Fruit fly (Drosophila melanogaster): ENCODE data around the gene CG15638.

The CG15638 gene

dm6 chr2L:13529675-13530074 is 5.9 kb downstream of the CG15638 start, which contains the start of gene CG33642:
CG33642 (plus strand) TSS chr2L:13529975.
- TF ChIP-seq usp (GFP tag; optimal IDR thresholded peaks at IDR 0.05) (no peak), br (GFP tag; optimal IDR thresholded peaks at IDR 0.05) (no peak), Dfd (GFP tag; optimal IDR thresholded peaks at IDR 0.05) (no peak), Hr78 (GFP tag; optimal IDR thresholded peaks at IDR 0.05) (no peak), Dif (GFP tag; optimal IDR thresholded peaks at IDR 0.05; ENCODE audit: partially characterized antibody) (no peak), h (GFP tag; optimal IDR thresholded peaks at IDR 0.05) (no peak), dsf (GFP tag; optimal IDR thresholded peaks at IDR 0.05; ENCODE audit: borderline replicate concordance) (no peak), rgr (GFP tag; optimal IDR thresholded peaks at IDR 0.05) (no peak), ey (GFP tag; optimal IDR thresholded peaks at IDR 0.05) (no peak), Jra (GFP tag; optimal IDR thresholded peaks at IDR 0.05) (no peak), Abd-B (GFP tag; optimal IDR thresholded peaks at IDR 0.05) (no peak), Vsx2 (GFP tag; optimal IDR thresholded peaks at IDR 0.05; ENCODE audit: partially characterized antibody) (no peak), dmrt93B (GFP tag; optimal IDR thresholded peaks at IDR 0.05) (no peak), CG32264 (GFP tag; optimal IDR thresholded peaks at IDR 0.05) (no peak), N (GFP tag; optimal IDR thresholded peaks at IDR 0.05) (no peak), psq (GFP tag; optimal IDR thresholded peaks at IDR 0.05) (no peak), OdsH (GFP tag; optimal IDR thresholded peaks at IDR 0.05) (no peak), tai (GFP tag; optimal IDR thresholded peaks at IDR 0.05) (no peak)

DNA sequence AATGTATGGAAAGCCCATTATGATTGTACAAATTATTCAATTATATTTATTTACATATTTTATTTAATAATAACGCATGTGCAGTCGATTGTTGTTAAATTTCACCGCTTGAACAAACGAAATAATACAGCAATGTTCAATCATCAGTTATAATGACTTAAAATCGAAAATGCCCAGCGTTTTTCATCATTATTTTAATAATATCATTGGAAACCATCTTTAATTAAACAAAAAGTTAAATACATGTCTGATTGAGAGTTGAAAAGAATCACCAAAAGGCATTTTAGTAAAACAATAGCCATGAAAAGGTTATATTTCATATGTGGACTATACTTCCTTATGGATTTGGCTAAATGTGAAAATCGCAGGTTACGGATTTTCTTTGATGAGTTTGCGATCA is 6.8 kb downstream of the CG15638 start, which contains the start of gene CG33641:
TSS of gene CG33641 (plus strand) at position 301 of the 400 bp plus-strand sequence.
- no peak for TF ChIP-seq Myc (optimal IDR thresholded peaks at IDR 0.05)

dm6 chr2L:13527541-13527940 is 8.0 kb downstream of the CG15638 start, which contains the start of gene CG33640:
CG33640 (plus strand) TSS chr2L:13527841.
- TF ChIP-seq Rel (GFP tag; optimal IDR thresholded peaks at IDR 0.05), result no peak
- TF ChIP-seq Rel (tag; optimal IDR thresholded peaks at IDR 0.05), result no peak
- no peak for TF ChIP-seq dsf (GFP tag; optimal IDR thresholded peaks at IDR 0.05; ENCODE audit: borderline replicate concordance)
- TF ChIP-seq usp (GFP tag; optimal IDR thresholded peaks at IDR 0.05), result no peak
- TF ChIP-seq Mio (GFP tag; optimal IDR thresholded peaks at IDR 0.05), result no peak
- no peak for TF ChIP-seq ey (GFP tag; optimal IDR thresholded peaks at IDR 0.05)
- TF ChIP-seq Dfd (GFP tag; optimal IDR thresholded peaks at IDR 0.05), result no peak
- TF ChIP-seq GATAd (GFP tag; optimal IDR thresholded peaks at IDR 0.05), result no peak

dm6 chr2L:13521807-13522206 is 13.8 kb downstream of the CG15638 start:
- TF ChIP-seq OdsH (GFP tag; optimal IDR thresholded peaks at IDR 0.05) (no peak), N (GFP tag; optimal IDR thresholded peaks at IDR 0.05) (no peak)

DNA sequence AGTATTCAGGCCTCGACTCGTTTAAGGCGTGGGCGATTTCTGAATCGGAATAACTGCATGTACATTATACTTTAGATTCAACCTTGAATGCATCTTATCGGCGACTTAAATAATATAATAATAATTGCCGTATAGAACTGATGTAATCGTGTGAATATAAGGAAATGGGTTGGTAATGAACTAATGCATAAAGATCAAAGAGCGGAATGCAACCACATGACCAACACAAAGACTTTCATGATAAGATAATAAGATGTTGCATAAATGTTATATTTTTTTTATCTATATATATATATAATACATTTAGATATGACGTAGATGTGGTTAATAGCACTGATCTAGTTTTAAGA is 19.9 kb downstream of the CG15638 start:
- TF ChIP-seq GATAd (GFP tag; optimal IDR thresholded peaks at IDR 0.05) (no peak), lola (GFP tag; optimal IDR thresholded peaks at IDR 0.05) (no peak), Dif (GFP tag; optimal IDR thresholded peaks at IDR 0.05; ENCODE audit: partially characterized antibody) (no peak), Mio (GFP tag; optimal IDR thresholded peaks at IDR 0.05) (no peak), ey (GFP tag; optimal IDR thresholded peaks at IDR 0.05) (no peak), Dfd (GFP tag; optimal IDR thresholded peaks at IDR 0.05) (no peak), psq (GFP tag; optimal IDR thresholded peaks at IDR 0.05) (no peak), br (GFP tag; optimal IDR thresholded peaks at IDR 0.05) (no peak)

- TF ChIP-seq ey (GFP tag; optimal IDR thresholded peaks at IDR 0.05), result no peak
- peak; percentile 2 for TF ChIP-seq Dfd (GFP tag; optimal IDR thresholded peaks at IDR 0.05)
- TF ChIP-seq sv (GFP tag; optimal IDR thresholded peaks at IDR 0.05), result peak; percentile 75
- TF ChIP-seq woc (GFP tag; optimal IDR thresholded peaks at IDR 0.05), result peak; percentile 29
Observed at dm6 chr2L:13514945-13515687, 20.5 kb downstream of the CG15638 start.

DNA sequence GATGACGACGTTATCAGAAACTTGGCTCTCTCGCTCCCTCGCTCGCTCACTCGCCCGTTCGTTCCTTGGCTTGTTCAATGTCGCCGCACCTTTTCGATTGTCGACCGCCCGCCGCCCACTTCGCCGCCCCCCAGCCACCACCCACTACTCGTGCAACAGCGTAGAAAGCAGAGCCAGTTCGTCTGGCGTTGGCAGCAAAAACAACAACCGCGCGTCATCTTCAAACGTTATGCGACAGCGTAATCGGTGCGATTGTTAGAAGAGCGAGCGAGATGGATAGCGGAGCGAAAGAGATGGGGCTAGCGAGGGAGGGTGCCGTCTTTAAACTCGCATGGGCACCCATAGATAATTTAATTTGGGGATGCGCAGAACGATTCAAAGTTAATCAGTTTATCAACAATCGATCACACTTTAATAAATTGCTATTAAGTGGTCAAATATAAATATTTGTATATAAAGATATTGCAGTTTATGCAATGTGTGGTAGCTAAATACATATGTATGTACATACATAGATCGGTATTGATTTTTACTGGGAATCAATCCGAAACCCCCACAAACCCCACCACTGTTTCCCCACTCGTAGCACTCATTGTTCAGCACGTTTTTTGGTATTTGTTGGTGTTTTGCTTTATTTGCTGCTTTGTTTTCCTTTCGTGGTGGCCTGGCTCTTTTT is 21.2 kb downstream of the CG15638 start:
- TF ChIP-seq GATAd (GFP tag; optimal IDR thresholded peaks at IDR 0.05) (peak; percentile 31), dl (GFP tag; optimal IDR thresholded peaks at IDR 0.05; ENCODE audit: insufficient read depth in 1 of 2, partially characterized antibody in 2 of 2) (peak in 1 of 2 experiments; percentile 55), ey (GFP tag; optimal IDR thresholded peaks at IDR 0.05) (peak; percentile 94), brk (GFP tag; optimal IDR thresholded peaks at IDR 0.05) (peak; percentile 91), usp (GFP tag; optimal IDR thresholded peaks at IDR 0.05) (no peak), Vsx2 (GFP tag; optimal IDR thresholded peaks at IDR 0.05; ENCODE audit: partially characterized antibody) (no peak), dsf (GFP tag; optimal IDR thresholded peaks at IDR 0.05; ENCODE audit: borderline replicate concordance) (peak; percentile 19), fru (GFP tag; optimal IDR thresholded peaks at IDR 0.05) (peak; percentile 91), CrebA (GFP tag; optimal IDR thresholded peaks at IDR 0.05; ENCODE audit: borderline replicate concordance) (peak; percentile 64), br (GFP tag; optimal IDR thresholded peaks at IDR 0.05) (peak; percentile 91), Hr78 (GFP tag; optimal IDR thresholded peaks at IDR 0.05) (no peak), h (GFP tag; optimal IDR thresholded peaks at IDR 0.05) (peak; percentile 88), sv (GFP tag; optimal IDR thresholded peaks at IDR 0.05) (no peak), HLH106 (tag; optimal IDR thresholded peaks at IDR 0.05) (peak; percentile 87), Jra (GFP tag; optimal IDR thresholded peaks at IDR 0.05) (peak; percentile 68), Abd-B (GFP tag; optimal IDR thresholded peaks at IDR 0.05) (no peak), pan (optimal IDR thresholded peaks at IDR 0.05) (no peak), foxo (GFP tag; optimal IDR thresholded peaks at IDR 0.05) (peak in 1 of 2 experiments; percentile 96), OdsH (GFP tag; optimal IDR thresholded peaks at IDR 0.05) (peak; percentile 94), N (GFP tag; optimal IDR thresholded peaks at IDR 0.05) (no peak), Myc (optimal IDR thresholded peaks at IDR 0.05) (no peak), Mio (GFP tag; optimal IDR thresholded peaks at IDR 0.05) (peak; percentile 59), rgr (GFP tag; optimal IDR thresholded peaks at IDR 0.05) (peak; percentile 94)
